Fruit fly (Drosophila melanogaster): ENCODE data around the gene CG13358.

The CG13358 gene

dm6 chrX:769639-770124 lies 35.0 kb downstream of the CG13358 start, which contains the start of gene fz3 (continued):
- TF ChIP-seq gro (GFP tag; optimal IDR thresholded peaks at IDR 0.05): no peak
- no peak for TF ChIP-seq hth (optimal IDR thresholded peaks at IDR 0.05)
- no peak for TF ChIP-seq bcd (GFP tag; optimal IDR thresholded peaks at IDR 0.05)
- peak; percentile 61; the same call in 2 of the 3 replicates for TF ChIP-seq mld (GFP tag; IDR thresholded peaks at IDR 0.05; ENCODE audit: partially characterized antibody)
- TF ChIP-seq CG16779 (GFP tag; IDR thresholded peaks at IDR 0.05): no peak
- TF ChIP-seq kah (GFP tag; optimal IDR thresholded peaks at IDR 0.05): peak; percentile 68
- peak; percentile 36 for TF ChIP-seq CG7987 (GFP tag; optimal IDR thresholded peaks at IDR 0.05)
- TF ChIP-seq CG9797 (GFP tag; optimal IDR thresholded peaks at IDR 0.05): peak; percentile 14
- TF ChIP-seq inv (GFP tag; IDR thresholded peaks at IDR 0.05; ENCODE audit: partially characterized antibody): peak; percentile 71
- no peak for TF ChIP-seq tin (GFP tag; optimal IDR thresholded peaks at IDR 0.05)
- peak; percentile 13 for TF ChIP-seq CG13624 (GFP tag; optimal IDR thresholded peaks at IDR 0.05)
- TF ChIP-seq CG2678 (tag; optimal IDR thresholded peaks at IDR 0.05): peak; percentile 13
- TF ChIP-seq CG34224 (GFP tag; IDR thresholded peaks at IDR 0.05; ENCODE audit: partially characterized antibody): peak; percentile 90
- TF ChIP-seq peb (GFP tag; IDR thresholded peaks at IDR 0.05): 0 out of 2 replicates have a peak, but pooled peaks have one; percentile 11
- no peak for TF ChIP-seq CG8290 (GFP tag; optimal IDR thresholded peaks at IDR 0.05)
- TF ChIP-seq CG8290 (tag; optimal IDR thresholded peaks at IDR 0.05): peak in 1 of 2 experiments; percentile 76
- TF ChIP-seq CG7963 (GFP tag; IDR thresholded peaks at IDR 0.05; ENCODE audit: partially characterized antibody): peak; percentile 82
- TF ChIP-seq ac (GFP tag; optimal IDR thresholded peaks at IDR 0.05): peak; percentile 11
- TF ChIP-seq Bgb (GFP tag; IDR thresholded peaks at IDR 0.05; ENCODE audit: partially characterized antibody): peak; percentile 93
- TF ChIP-seq CG42726 (GFP tag; IDR thresholded peaks at IDR 0.05; ENCODE audit: partially characterized antibody): peak; percentile 91
- peak; percentile 70 for TF ChIP-seq Dp (GFP tag; optimal IDR thresholded peaks at IDR 0.05)
- TF ChIP-seq chn (GFP tag; optimal IDR thresholded peaks at IDR 0.05): no peak
- TF ChIP-seq CG34422 (GFP tag; IDR thresholded peaks at IDR 0.05): 0 out of 3 replicates have a peak, but pooled peaks have one; percentile 34
- TF ChIP-seq bigmax (GFP tag; optimal IDR thresholded peaks at IDR 0.05): peak; percentile 17
- TF ChIP-seq CG4617 (GFP tag; optimal IDR thresholded peaks at IDR 0.05; ENCODE audit: borderline replicate concordance): no peak
- TF ChIP-seq CG13894 (tag; optimal IDR thresholded peaks at IDR 0.05): peak; percentile 29
- TF ChIP-seq CG16815 (GFP tag; optimal IDR thresholded peaks at IDR 0.05): no peak
- peak; percentile 41 for TF ChIP-seq unpg (GFP tag; optimal IDR thresholded peaks at IDR 0.05)
- TF ChIP-seq Optix (GFP tag; IDR thresholded peaks at IDR 0.05): no peak
- no peak for TF ChIP-seq Oli (tag; optimal IDR thresholded peaks at IDR 0.05)
- peak; percentile 85 for TF ChIP-seq zen2 (GFP tag; IDR thresholded peaks at IDR 0.05; ENCODE audit: partially characterized antibody)
- TF ChIP-seq bsh (GFP tag; optimal IDR thresholded peaks at IDR 0.05): peak in 1 of 2 experiments; percentile 53
- peak; percentile 89 for TF ChIP-seq Opbp (GFP tag; IDR thresholded peaks at IDR 0.05; ENCODE audit: partially characterized antibody)
- TF ChIP-seq CHES-1-like (GFP tag; optimal IDR thresholded peaks at IDR 0.05): peak; percentile 19
- peak; percentile 9 for TF ChIP-seq CG10543 (GFP tag; optimal IDR thresholded peaks at IDR 0.05)
- TF ChIP-seq sna (GFP tag; IDR thresholded peaks at IDR 0.05; ENCODE audit: partially characterized antibody): peak; percentile 87
- TF ChIP-seq zen (tag; optimal IDR thresholded peaks at IDR 0.05): peak; percentile 14
- peak; percentile 38 for TF ChIP-seq gcm (GFP tag; optimal IDR thresholded peaks at IDR 0.05)
- TF ChIP-seq MESR4 (GFP tag; optimal IDR thresholded peaks at IDR 0.05): peak; percentile 9
- peak; percentile 21 for TF ChIP-seq CG17186 (GFP tag; optimal IDR thresholded peaks at IDR 0.05)
- no peak for TF ChIP-seq CG31388 (GFP tag; optimal IDR thresholded peaks at IDR 0.05)
- TF ChIP-seq CG2712 (tag; optimal IDR thresholded peaks at IDR 0.05): peak; percentile 52
- TF ChIP-seq Stat92E (GFP tag; optimal IDR thresholded peaks at IDR 0.05): peak in 1 of 3 experiments; percentile 39
- no peak for TF ChIP-seq fd64A (GFP tag; optimal IDR thresholded peaks at IDR 0.05)
- TF ChIP-seq HLH4C (GFP tag; IDR thresholded peaks at IDR 0.05; ENCODE audit: partially characterized antibody): peak; percentile 85
- peak; percentile 53; the same call in 1 of the 2 replicates for TF ChIP-seq Awh (GFP tag; IDR thresholded peaks at IDR 0.05)
- TF ChIP-seq CG17385 (GFP tag; optimal IDR thresholded peaks at IDR 0.05): no peak
- TF ChIP-seq ash1 (GFP tag; optimal IDR thresholded peaks at IDR 0.05): no peak

Data from whole organism, embryonic.